Worm (Caenorhabditis elegans): ENCODE results near the gene ssp-35.
A peak's percentile ranks its signal among the peaks of the same experiment; 100 is the strongest.

ssp-35 gene

ce11 chrV:12298184-12298583 lies 34.6 kb upstream of the ssp-35 start:
- TF ChIP-seq F55B11.4 (tag; optimal IDR thresholded peaks at IDR 0.05; ENCODE audit: borderline replicate concordance, insufficient read depth) (no peak), nhr-80 (tag; optimal IDR thresholded peaks at IDR 0.05) (peak; percentile 80)

- TF ChIP-seq ztf-28 (GFP tag; IDR thresholded peaks at IDR 0.05) (no peak), efl-1 (GFP tag; optimal IDR thresholded peaks at IDR 0.05) (no peak)
These were observed 33.2 kb upstream of the ssp-35 start for ce11 chrV:12296794-12297193.

ce11 chrV:12296122-12296521 lies 32.5 kb upstream of the ssp-35 start:
- TF ChIP-seq sptf-2 (GFP tag; optimal IDR thresholded peaks at IDR 0.05), result no peak
- TF ChIP-seq F39B2.1 (GFP tag; IDR thresholded peaks at IDR 0.05), result no peak
- no peak for TF ChIP-seq Y95B8A.8 (GFP tag; IDR thresholded peaks at IDR 0.05)
- TF ChIP-seq hrde-1 (tag; optimal IDR thresholded peaks at IDR 0.05; ENCODE audit: borderline replicate concordance), result no peak
- no peak for TF ChIP-seq rpc-1 (optimal IDR thresholded peaks at IDR 0.05)
- TF ChIP-seq rpc-1 (tag; optimal IDR thresholded peaks at IDR 0.05), result no peak
- no peak for TF ChIP-seq ZK185.1 (tag; optimal IDR thresholded peaks at IDR 0.05; ENCODE audit: poor library complexity, severe bottlenecking)
- no peak for TF ChIP-seq somi-1 (GFP tag; optimal IDR thresholded peaks at IDR 0.05)
- TF ChIP-seq hmg-20 (GFP tag; IDR thresholded peaks at IDR 0.05), result no peak
- TF ChIP-seq lsl-1 (GFP tag; optimal IDR thresholded peaks at IDR 0.05), result no peak
- no peak for TF ChIP-seq sdz-38 (tag; optimal IDR thresholded peaks at IDR 0.05)
- no peak for TF ChIP-seq gei-17 (GFP tag; optimal IDR thresholded peaks at IDR 0.05)

ce11 chrV:12295520-12295919 lies 31.9 kb upstream of the ssp-35 start:
- no peak for TF ChIP-seq sea-2 (GFP tag; IDR thresholded peaks at IDR 0.05)
- TF ChIP-seq mcd-1 (GFP tag; IDR thresholded peaks at IDR 0.05), result no peak
- TF ChIP-seq ceh-40 (GFP tag; IDR thresholded peaks at IDR 0.05), result no peak
- TF ChIP-seq madf-8 (GFP tag; conservative IDR thresholded peaks at IDR 0.05), result no peak
- TF ChIP-seq Y56A3A.18 (GFP tag; IDR thresholded peaks at IDR 0.05), result no peak
- TF ChIP-seq akir-1 (GFP tag; optimal IDR thresholded peaks at IDR 0.05), result no peak
- no peak for TF ChIP-seq ceh-27 (GFP tag; optimal IDR thresholded peaks at IDR 0.05)
- TF ChIP-seq attf-6 (GFP tag; IDR thresholded peaks at IDR 0.05), result no peak
- TF ChIP-seq Y79H2A.3 (GFP tag; conservative IDR thresholded peaks at IDR 0.05), result no peak
- TF ChIP-seq Y95B8A.8 (GFP tag; IDR thresholded peaks at IDR 0.05), result no peak
- TF ChIP-seq aptf-2 (GFP tag; conservative IDR thresholded peaks at IDR 0.05), result no peak
- no peak for TF ChIP-seq sptf-2 (GFP tag; optimal IDR thresholded peaks at IDR 0.05)
- no peak for TF ChIP-seq ceh-58 (GFP tag; IDR thresholded peaks at IDR 0.05)
- TF ChIP-seq cebp-1 (GFP tag; IDR thresholded peaks at IDR 0.05), result no peak
- TF ChIP-seq cebp-1 (tag; optimal IDR thresholded peaks at IDR 0.05), result no peak
- no peak for TF ChIP-seq B0035.1 (tag; optimal IDR thresholded peaks at IDR 0.05)

DNA sequence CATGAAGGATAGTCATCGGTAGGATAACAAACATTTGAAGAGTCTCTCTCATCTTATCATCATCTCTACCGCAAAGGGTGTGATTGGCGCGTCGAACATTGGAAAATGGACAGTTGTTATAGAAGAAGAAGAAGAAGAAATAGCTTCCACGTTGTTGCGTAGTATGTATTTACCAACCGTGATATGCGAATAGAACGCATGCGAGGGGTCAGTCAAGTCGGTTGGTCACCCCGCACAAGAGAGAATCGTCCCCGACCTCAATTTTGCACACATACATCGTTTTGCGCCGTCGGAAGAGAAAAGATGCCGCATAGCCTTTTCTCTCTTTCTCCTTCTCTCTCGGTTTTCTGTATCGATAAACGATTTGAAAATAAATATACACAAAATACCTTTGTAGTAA lies 31.4 kb upstream of the ssp-35 start:
- no peak for TF ChIP-seq ZK185.1 (tag; optimal IDR thresholded peaks at IDR 0.05; ENCODE audit: poor library complexity, severe bottlenecking)
- no peak for TF ChIP-seq tbp1 (GFP tag; optimal IDR thresholded peaks at IDR 0.05)
- TF ChIP-seq B0019.2 (GFP tag; conservative IDR thresholded peaks at IDR 0.05), result no peak
- TF ChIP-seq aptf-3 (GFP tag; IDR thresholded peaks at IDR 0.05), result no peak
- TF ChIP-seq cebp-2 (GFP tag; IDR thresholded peaks at IDR 0.05), result no peak
- TF ChIP-seq madf-3 (GFP tag; IDR thresholded peaks at IDR 0.05), result no peak
- no peak for TF ChIP-seq rcor-1 (GFP tag; IDR thresholded peaks at IDR 0.05)
- TF ChIP-seq nfyb-1 (GFP tag; IDR thresholded peaks at IDR 0.05), result no peak
- TF ChIP-seq mes-4 (tag; optimal IDR thresholded peaks at IDR 0.05), result no peak
- no peak for TF ChIP-seq sptf-2 (GFP tag; optimal IDR thresholded peaks at IDR 0.05)
- no peak for TF ChIP-seq snpc-3.4 (tag; optimal IDR thresholded peaks at IDR 0.05)
- TF ChIP-seq bed-2 (GFP tag; IDR thresholded peaks at IDR 0.05), result no peak
